Fruit fly (Drosophila melanogaster): Measurements from ENCODE around the gene sn.
A peak's percentile ranks its signal among the peaks of the same experiment; 100 is the strongest.

Gene sn

dm6 chrX:7978027-7978426, 14.2 kb downstream of the sn start:
- peak; percentile 28 for TF ChIP-seq fd59A (GFP tag; optimal IDR thresholded peaks at IDR 0.05)
- TF ChIP-seq CG8119 (GFP tag; IDR thresholded peaks at IDR 0.05): no peak
- TF ChIP-seq Sox14 (GFP tag; optimal IDR thresholded peaks at IDR 0.05): peak; percentile 33
- TF ChIP-seq topi (GFP tag; optimal IDR thresholded peaks at IDR 0.05): peak; percentile 64
- peak; percentile 11 for TF ChIP-seq CG11762 (GFP tag; optimal IDR thresholded peaks at IDR 0.05; ENCODE audit: insufficient read depth)
- no peak for TF ChIP-seq dsx (GFP tag; optimal IDR thresholded peaks at IDR 0.05; ENCODE audit: poor library complexity, severe bottlenecking)
- peak; percentile 60 for TF ChIP-seq esn (GFP tag; optimal IDR thresholded peaks at IDR 0.05)
- TF ChIP-seq CG34406 (GFP tag; optimal IDR thresholded peaks at IDR 0.05): peak; percentile 27
- TF ChIP-seq spab (GFP tag; optimal IDR thresholded peaks at IDR 0.05): peak; percentile 7
- peak; percentile 24 for TF ChIP-seq CG10631 (GFP tag; optimal IDR thresholded peaks at IDR 0.05)
- TF ChIP-seq achi (GFP tag; optimal IDR thresholded peaks at IDR 0.05): peak; percentile 51
- peak; percentile 43 for TF ChIP-seq Sox102F (GFP tag; optimal IDR thresholded peaks at IDR 0.05)
- TF ChIP-seq CG6808 (GFP tag; optimal IDR thresholded peaks at IDR 0.05): peak; percentile 48
- TF ChIP-seq CG6792 (GFP tag; optimal IDR thresholded peaks at IDR 0.05): peak; percentile 24
- peak; percentile 52 for TF ChIP-seq lz (GFP tag; optimal IDR thresholded peaks at IDR 0.05)
- no peak for TF ChIP-seq net (GFP tag; optimal IDR thresholded peaks at IDR 0.05)
- TF ChIP-seq Hr4 (GFP tag; optimal IDR thresholded peaks at IDR 0.05): peak; percentile 59
- peak in 1 of 2 experiments; percentile 9 for TF ChIP-seq salr (GFP tag; optimal IDR thresholded peaks at IDR 0.05)
- TF ChIP-seq Ets21C (GFP tag; optimal IDR thresholded peaks at IDR 0.05): peak; percentile 24
- TF ChIP-seq Hr38 (GFP tag; optimal IDR thresholded peaks at IDR 0.05): no peak
- no peak for TF ChIP-seq CG6854 (GFP tag; optimal IDR thresholded peaks at IDR 0.05)
- no peak for TF ChIP-seq CG11294 (GFP tag; IDR thresholded peaks at IDR 0.05)
- peak; percentile 82 for TF ChIP-seq Eip78C (GFP tag)
- TF ChIP-seq pdm3 (GFP tag; optimal IDR thresholded peaks at IDR 0.05): peak; percentile 32
- peak; percentile 4 for TF ChIP-seq Blimp-1 (GFP tag; optimal IDR thresholded peaks at IDR 0.05)
- no peak for TF ChIP-seq CG16779 (tag; optimal IDR thresholded peaks at IDR 0.05)
- TF ChIP-seq CG10669 (GFP tag; optimal IDR thresholded peaks at IDR 0.05): peak; percentile 42
- TF ChIP-seq vri (GFP tag; optimal IDR thresholded peaks at IDR 0.05): no peak
- TF ChIP-seq Ets96B (tag; optimal IDR thresholded peaks at IDR 0.05): peak; percentile 6
- peak; percentile 5 for TF ChIP-seq dac (GFP tag; optimal IDR thresholded peaks at IDR 0.05)
- no peak for TF ChIP-seq CG1621 (tag; optimal IDR thresholded peaks at IDR 0.05)
- peak; percentile 48 for TF ChIP-seq CG31627 (GFP tag; optimal IDR thresholded peaks at IDR 0.05)
- peak; percentile 16 for TF ChIP-seq CG3919 (GFP tag; optimal IDR thresholded peaks at IDR 0.05)
- no peak for TF ChIP-seq CG8319 (GFP tag; optimal IDR thresholded peaks at IDR 0.05)
- peak; percentile 26 for TF ChIP-seq CG3032 (tag; optimal IDR thresholded peaks at IDR 0.05)
- peak; percentile 38 for TF ChIP-seq CG8632 (GFP tag; optimal IDR thresholded peaks at IDR 0.05)
- TF ChIP-seq Eip75B (GFP tag; optimal IDR thresholded peaks at IDR 0.05): peak; percentile 41
- 0 out of 3 replicates have a peak, but pooled peaks have one; percentile 40 for TF ChIP-seq CG6163 (GFP tag; IDR thresholded peaks at IDR 0.05)
- TF ChIP-seq Hr39 (GFP tag; optimal IDR thresholded peaks at IDR 0.05): peak; percentile 52
- peak; percentile 19 for TF ChIP-seq CG11902 (GFP tag; optimal IDR thresholded peaks at IDR 0.05)
- TF ChIP-seq fkh (GFP tag; optimal IDR thresholded peaks at IDR 0.05): no peak
- TF ChIP-seq CG15336 (GFP tag; IDR thresholded peaks at IDR 0.05): peak; percentile 29; the same call in 1 of the 2 replicates
- no peak for TF ChIP-seq CG7368 (GFP tag; optimal IDR thresholded peaks at IDR 0.05)
- TF ChIP-seq Eip93F (GFP tag; optimal IDR thresholded peaks at IDR 0.05): no peak
- no peak for TF ChIP-seq fd85E (GFP tag; optimal IDR thresholded peaks at IDR 0.05)
- TF ChIP-seq Smox (GFP tag; optimal IDR thresholded peaks at IDR 0.05): peak; percentile 19
- TF ChIP-seq Sox15 (GFP tag; optimal IDR thresholded peaks at IDR 0.05): peak; percentile 14
- peak; percentile 30 for TF ChIP-seq OdsH (GFP tag; optimal IDR thresholded peaks at IDR 0.05)
- TF ChIP-seq CG9139 (GFP tag; optimal IDR thresholded peaks at IDR 0.05): no peak
- no peak for TF ChIP-seq eg (GFP tag; IDR thresholded peaks at IDR 0.05)
- peak; percentile 31 for TF ChIP-seq acj6 (GFP tag; optimal IDR thresholded peaks at IDR 0.05)
- no peak for TF ChIP-seq Gug (GFP tag; IDR thresholded peaks at IDR 0.05)
